Worm (Caenorhabditis elegans) whole organism, early embryonic: ENCODE data around the gene cutl-19.

ENCODE experiments used
- B0310.2 ChIP-seq: sonication (generic microtip); optimal IDR thresholded peaks from 2 replicates; lab custom pipeline; 2016; ENCODE audit warnings: mild to moderate bottlenecking, missing genetic modification characterization, missing compliant biosample characterization
- F13C5.2 ChIP-seq: sonication (generic microtip); optimal IDR thresholded peaks from 2 replicates; lab custom pipeline; 2017; ENCODE audit warnings: mild to moderate bottlenecking, missing genetic modification characterization, inconsistent platforms, missing compliant biosample characterization
- ama-1 ChIP-seq: fragments of 150-350 bp; optimal IDR thresholded peaks from 2 replicates; lab custom pipeline; 2014
- flt-1 ChIP-seq: fragments of 200-800 bp; sonication (Bioruptor generic); IDR thresholded peaks from 2 replicates; pipeline ENCODE4 v1.3.6; 2022; ENCODE audit warnings: missing genetic modification characterization, missing compliant biosample characterization
- hmbx-1 ChIP-seq: sonication (generic microtip); optimal IDR thresholded peaks from 2 replicates; lab custom pipeline; 2016; ENCODE audit warnings: mild to moderate bottlenecking, missing genetic modification characterization, missing compliant biosample characterization
- hmg-4 ChIP-seq: fragments of 200-800 bp; sonication (Bioruptor generic); optimal IDR thresholded peaks from 2 replicates; lab custom pipeline; 2018; ENCODE audit warnings: mild to moderate bottlenecking, missing genetic modification characterization, missing compliant biosample characterization
- pes-1 ChIP-seq: fragments of 200-800 bp; sonication (Bioruptor generic); IDR thresholded peaks from 2 replicates; pipeline ENCODE4 v1.3.6; 2022; ENCODE audit warnings: missing genetic modification reagents, missing genetic modification characterization, missing compliant biosample characterization
- sea-1 ChIP-seq: fragments of 200-800 bp; sonication (Bioruptor generic); conservative IDR thresholded peaks from 2 replicates; pipeline ENCODE4 v1.3.6; 2022; ENCODE audit warnings: missing genetic modification characterization, missing compliant biosample characterization

ce11 chrIII:5201267-5201666, 16.1 kb downstream of the cutl-19 start:
- TF ChIP-seq ama-1 (no peak), flt-1 (no peak), F13C5.2 (tag; lab: Kevin White, UChicago) (no peak), hmbx-1 (tag; lab: Kevin White, UChicago) (no peak), B0310.2 (tag; lab: Kevin White, UChicago) (no peak), sea-1 (GFP tag; lab: Robert Waterston, UW) (no peak), hmg-4 (GFP tag; lab: Kevin White, UChicago) (no peak), pes-1 (no peak)
